Worm (Caenorhabditis elegans): ENCODE data around the gene ZK822.10.

DNA sequence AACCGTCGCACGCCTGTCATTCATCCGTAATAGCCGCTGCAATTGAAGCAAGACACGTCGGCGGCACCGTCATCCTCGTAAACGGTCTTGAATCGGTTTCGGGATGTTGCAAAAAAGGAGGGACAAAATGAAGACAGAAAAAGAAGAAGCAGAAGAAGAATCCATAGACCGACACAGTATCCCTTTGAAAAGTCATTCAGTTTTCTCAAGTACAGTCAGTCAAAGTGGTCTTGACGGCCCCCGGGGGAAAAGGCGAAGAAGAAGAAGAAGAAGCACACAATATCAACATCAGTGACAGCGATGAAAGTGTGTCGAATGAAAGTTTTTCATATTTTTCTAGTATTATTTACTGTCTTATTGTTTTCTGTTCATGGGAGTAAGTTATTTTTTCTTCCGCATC lies 38.7 kb upstream of the ZK822.10 start, which contains the start of gene cutl-27:
- TF ChIP-seq nhr-25 (tag; optimal IDR thresholded peaks at IDR 0.05) (no peak), lin-15B (tag; optimal IDR thresholded peaks at IDR 0.05) (no peak), elt-3 (tag; optimal IDR thresholded peaks at IDR 0.05) (no peak), elt-1 (tag; optimal IDR thresholded peaks at IDR 0.05) (no peak), snpc-4 (tag; optimal IDR thresholded peaks at IDR 0.05) (no peak), daf-12 (tag; optimal IDR thresholded peaks at IDR 0.05) (no peak), jun-1 (tag; optimal IDR thresholded peaks at IDR 0.05) (no peak), ama-1 (optimal IDR thresholded peaks at IDR 0.05) (no peak), ceh-28 (tag; optimal IDR thresholded peaks at IDR 0.05) (no peak)
